Worm (Caenorhabditis elegans): ENCODE results near the gene str-63.

Gene str-63

DNA sequence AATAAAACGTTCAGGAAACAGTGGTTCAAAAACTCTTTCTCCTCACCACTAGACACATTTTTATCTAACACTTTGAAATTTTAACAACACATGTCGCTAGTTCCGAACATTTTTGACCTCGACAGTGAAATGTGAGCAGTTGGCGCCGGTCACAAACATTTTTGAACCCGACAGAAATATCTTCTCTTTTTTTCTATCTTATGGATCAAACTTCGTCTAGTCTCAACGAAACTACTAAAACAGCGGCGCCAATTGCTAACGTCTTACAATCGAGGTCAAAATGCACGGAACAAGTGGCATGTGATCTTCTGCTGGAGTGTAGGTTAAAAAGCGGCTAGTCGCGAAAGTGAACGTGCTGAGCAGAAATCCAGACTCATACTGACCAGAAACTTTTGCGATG lies 7.4 kb upstream of the str-63 start:
- no peak for TF ChIP-seq ahr-1 (tag; optimal IDR thresholded peaks at IDR 0.05)
- no peak for TF ChIP-seq K09A11.1 (tag; optimal IDR thresholded peaks at IDR 0.05; ENCODE audit: insufficient read depth)
- TF ChIP-seq ceh-9 (tag; optimal IDR thresholded peaks at IDR 0.05), result no peak
- TF ChIP-seq nhr-232 (tag; optimal IDR thresholded peaks at IDR 0.05), result no peak
- no peak for TF ChIP-seq hlh-30 (tag; optimal IDR thresholded peaks at IDR 0.05; ENCODE audit: insufficient read depth)
- no peak for TF ChIP-seq ceh-45 (GFP tag; IDR thresholded peaks at IDR 0.05)
- no peak for TF ChIP-seq fax-1 (tag; optimal IDR thresholded peaks at IDR 0.05)
- no peak for TF ChIP-seq pax-1 (tag; optimal IDR thresholded peaks at IDR 0.05)
- no peak for TF ChIP-seq ceh-19 (GFP tag; optimal IDR thresholded peaks at IDR 0.05)
- TF ChIP-seq fkh-10 (GFP tag; optimal IDR thresholded peaks at IDR 0.05), result no peak
- no peak for TF ChIP-seq unc-3 (GFP tag; conservative IDR thresholded peaks at IDR 0.05)
- TF ChIP-seq unc-3 (tag; optimal IDR thresholded peaks at IDR 0.05), result no peak
- no peak for TF ChIP-seq Y22D7AL.16 (tag; optimal IDR thresholded peaks at IDR 0.05)
- no peak for TF ChIP-seq tbx-2 (tag; optimal IDR thresholded peaks at IDR 0.05)
- TF ChIP-seq dve-1 (tag; optimal IDR thresholded peaks at IDR 0.05), result no peak
- TF ChIP-seq syd-9 (tag; optimal IDR thresholded peaks at IDR 0.05), result no peak
- no peak for TF ChIP-seq hlh-6 (tag; optimal IDR thresholded peaks at IDR 0.05)

DNA sequence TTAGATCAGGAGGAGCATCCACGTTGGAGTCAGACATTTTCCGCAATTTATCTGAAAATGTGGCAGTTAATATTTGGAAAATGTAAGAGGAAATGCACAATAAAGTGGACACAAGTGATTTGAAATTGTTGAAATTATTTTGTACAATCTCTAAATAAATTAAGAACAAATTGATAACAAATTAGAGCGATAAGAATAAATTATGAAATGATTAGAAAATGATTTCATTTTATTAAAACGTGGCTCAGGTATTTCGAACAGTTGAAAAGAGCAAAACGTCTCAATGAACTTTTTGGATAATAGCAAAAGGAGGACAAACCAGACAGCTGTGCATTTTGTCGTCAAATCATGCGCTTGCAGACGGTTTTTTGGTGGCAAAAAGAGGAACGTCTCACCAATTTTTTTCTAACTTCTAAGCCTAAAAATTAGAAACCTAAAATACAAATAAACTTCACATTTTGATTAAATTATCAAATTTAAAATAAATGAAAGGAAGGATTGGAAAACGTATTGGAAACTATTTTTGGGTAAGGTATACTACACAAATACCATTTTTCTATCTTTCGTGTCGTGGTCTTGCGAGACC lies 4.8 kb upstream of the str-63 start, which contains the start of gene fbxa-65:
TSS of gene fbxa-65 (minus strand) at position 51 of the 586 bp plus-strand sequence.
- TF ChIP-seq ceh-19 (GFP tag; optimal IDR thresholded peaks at IDR 0.05) (no peak), nhr-11 (tag; optimal IDR thresholded peaks at IDR 0.05) (no peak), fkh-10 (GFP tag; optimal IDR thresholded peaks at IDR 0.05) (no peak), dve-1 (tag; optimal IDR thresholded peaks at IDR 0.05) (no peak)

DNA sequence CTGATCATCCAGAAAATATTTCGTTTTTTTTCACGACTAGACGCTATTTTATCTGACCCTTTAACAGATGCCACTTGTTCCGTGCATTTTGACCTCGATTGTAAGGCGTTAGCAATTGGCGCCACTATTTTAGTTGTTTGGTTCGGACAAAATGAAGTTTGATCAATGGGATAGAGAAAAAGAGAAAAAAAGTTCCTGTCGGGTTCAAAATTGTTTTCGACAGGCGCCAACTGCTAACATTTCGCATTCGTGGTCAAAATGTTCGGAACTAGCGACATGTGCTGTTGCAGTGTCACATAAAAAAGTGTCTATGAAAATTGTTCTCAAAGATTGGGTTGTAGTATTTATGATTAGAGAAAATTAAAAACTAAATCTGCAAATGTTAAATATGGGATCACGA lies 3.9 kb upstream of the str-63 start:
- no peak for TF ChIP-seq rnt-1 (tag; optimal IDR thresholded peaks at IDR 0.05)
- TF ChIP-seq ttx-3 (tag; optimal IDR thresholded peaks at IDR 0.05), result no peak
- TF ChIP-seq hlh-30 (tag; optimal IDR thresholded peaks at IDR 0.05; ENCODE audit: insufficient read depth), result no peak
- TF ChIP-seq ceh-24 (tag; optimal IDR thresholded peaks at IDR 0.05), result no peak
- no peak for TF ChIP-seq ceh-31 (tag; optimal IDR thresholded peaks at IDR 0.05)
- no peak for TF ChIP-seq mec-3 (tag; optimal IDR thresholded peaks at IDR 0.05; ENCODE audit: borderline replicate concordance)
- TF ChIP-seq nhr-11 (tag; optimal IDR thresholded peaks at IDR 0.05), result no peak
- no peak for TF ChIP-seq ahr-1 (tag; optimal IDR thresholded peaks at IDR 0.05)
- no peak for TF ChIP-seq ceh-30 (tag; optimal IDR thresholded peaks at IDR 0.05)
- no peak for TF ChIP-seq ref-2 (tag; optimal IDR thresholded peaks at IDR 0.05)
- TF ChIP-seq ceh-14 (tag; optimal IDR thresholded peaks at IDR 0.05), result no peak
- no peak for TF ChIP-seq ceh-18 (tag; optimal IDR thresholded peaks at IDR 0.05)
- TF ChIP-seq fkh-10 (GFP tag; optimal IDR thresholded peaks at IDR 0.05), result no peak
- TF ChIP-seq pat-9 (tag; optimal IDR thresholded peaks at IDR 0.05), result no peak

DNA sequence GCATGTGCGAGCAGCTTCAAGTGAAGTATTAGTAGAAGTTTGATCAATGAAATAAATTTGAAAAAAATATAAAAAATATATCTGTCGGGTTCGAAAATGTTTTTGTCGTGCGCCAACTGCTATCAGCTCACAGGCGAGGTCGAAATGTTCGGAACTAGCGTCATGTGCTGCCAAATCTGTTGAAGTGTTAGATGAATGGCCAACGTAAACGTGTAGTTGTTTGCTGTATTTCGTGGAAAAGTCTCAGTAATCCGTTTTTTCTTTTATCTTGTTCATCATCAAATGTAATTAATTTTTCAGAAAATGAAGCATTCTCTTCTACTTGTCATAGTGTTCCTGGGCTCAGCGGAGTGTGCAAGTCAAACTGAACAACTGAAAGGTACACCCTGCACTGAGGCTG lies 1.5 kb upstream of the str-63 start, which contains the start of gene C17B7.15:
TSS of gene C17B7.15 (plus strand) at position 301 of the 400 bp plus-strand sequence.
- TF ChIP-seq ceh-9 (tag; optimal IDR thresholded peaks at IDR 0.05) (no peak), ceh-6 (GFP tag; optimal IDR thresholded peaks at IDR 0.05) (no peak), lim-6 (tag; optimal IDR thresholded peaks at IDR 0.05) (no peak), syd-9 (tag; optimal IDR thresholded peaks at IDR 0.05) (no peak), T23F11.4 (GFP tag; optimal IDR thresholded peaks at IDR 0.05) (no peak), ceh-19 (GFP tag; optimal IDR thresholded peaks at IDR 0.05) (no peak), nhr-11 (tag; optimal IDR thresholded peaks at IDR 0.05) (no peak), C08G9.2 (tag; optimal IDR thresholded peaks at IDR 0.05) (no peak), fkh-10 (GFP tag; optimal IDR thresholded peaks at IDR 0.05) (no peak), ceh-30 (tag; optimal IDR thresholded peaks at IDR 0.05) (no peak), pros-1 (tag; optimal IDR thresholded peaks at IDR 0.05) (no peak), tbx-7 (tag; optimal IDR thresholded peaks at IDR 0.05) (no peak), C38D4.7 (GFP tag; optimal IDR thresholded peaks at IDR 0.05) (no peak), tbx-2 (tag; optimal IDR thresholded peaks at IDR 0.05) (no peak), elt-4 (tag; optimal IDR thresholded peaks at IDR 0.05) (no peak), dmd-4 (tag; optimal IDR thresholded peaks at IDR 0.05; ENCODE audit: borderline replicate concordance) (no peak), eyg-1 (tag; optimal IDR thresholded peaks at IDR 0.05) (no peak), pha-2 (tag; optimal IDR thresholded peaks at IDR 0.05) (no peak)

Data from whole organism, late embryonic.